Fruit fly (Drosophila melanogaster): ENCODE results near the gene Ugt36E1.
A peak's percentile ranks its signal among the peaks of the same experiment; 100 is the strongest.

Ugt36E1 gene

dm6 chr2L:18839143-18839872 is 12.7 kb downstream of the Ugt36E1 start, which contains the start of gene CG10600 (continued):
- TF ChIP-seq ewg (GFP tag; optimal IDR thresholded peaks at IDR 0.05) (peak; percentile 62), CG2875 (GFP tag; optimal IDR thresholded peaks at IDR 0.05) (peak; percentile 40), pzg (GFP tag; optimal IDR thresholded peaks at IDR 0.05) (peak; percentile 98), bowl (GFP tag; IDR thresholded peaks at IDR 0.05) (no peak), row (GFP tag; IDR thresholded peaks at IDR 0.05) (peak; percentile 55), Mad (GFP tag; optimal IDR thresholded peaks at IDR 0.05) (peak; percentile 90), CG10147 (GFP tag; optimal IDR thresholded peaks at IDR 0.05) (peak; percentile 43), CG12104 (GFP tag; optimal IDR thresholded peaks at IDR 0.05) (peak; percentile 56), zfh1 (GFP tag; IDR thresholded peaks at IDR 0.05) (peak; percentile 78), Doc3 (GFP tag; IDR thresholded peaks at IDR 0.05; ENCODE audit: partially characterized antibody) (peak; percentile 62), CG11398 (GFP tag; optimal IDR thresholded peaks at IDR 0.05) (peak; percentile 77), ind (GFP tag; optimal IDR thresholded peaks at IDR 0.05) (peak; percentile 86), Nf-YA (GFP tag; IDR thresholded peaks at IDR 0.05) (no peak), CG6654 (GFP tag; optimal IDR thresholded peaks at IDR 0.05) (no peak), jigr1 (GFP tag; IDR thresholded peaks at IDR 0.05) (no peak), CG14710 (tag; optimal IDR thresholded peaks at IDR 0.05) (peak; percentile 94), cas (GFP tag; IDR thresholded peaks at IDR 0.05) (peak; percentile 54; the same call in 1 of the 2 replicates), ken (GFP tag; IDR thresholded peaks at IDR 0.05) (peak; percentile 74; the same call in 2 of the 3 replicates), ara (GFP tag; IDR thresholded peaks at IDR 0.05) (peak; percentile 47), MBD-R2 (GFP tag; IDR thresholded peaks at IDR 0.05) (peak; percentile 86), D19B (GFP tag; optimal IDR thresholded peaks at IDR 0.05) (peak; percentile 45), dysf (GFP tag; IDR thresholded peaks at IDR 0.05) (peak; percentile 77), ato (GFP tag; IDR thresholded peaks at IDR 0.05; ENCODE audit: partially characterized antibody) (peak; percentile 90), Side (GFP tag; optimal IDR thresholded peaks at IDR 0.05) (peak; percentile 90), psq (GFP tag; optimal IDR thresholded peaks at IDR 0.05) (peak; percentile 69), sens-2 (GFP tag; IDR thresholded peaks at IDR 0.05) (no peak), Med (GFP tag) (peak; percentile 98), Hmx (GFP tag; optimal IDR thresholded peaks at IDR 0.05) (peak; percentile 53), chif (GFP tag; optimal IDR thresholded peaks at IDR 0.05) (peak; percentile 79 to 83), CG14965 (GFP tag; optimal IDR thresholded peaks at IDR 0.05; ENCODE audit: borderline replicate concordance) (peak; percentile 31), CG9727 (GFP tag; optimal IDR thresholded peaks at IDR 0.05) (peak; percentile 48), Rfx (GFP tag; IDR thresholded peaks at IDR 0.05) (peak; percentile 90), CG6854 (GFP tag; optimal IDR thresholded peaks at IDR 0.05) (no peak), sens (GFP tag) (peak; percentile 93), Dll (GFP tag; IDR thresholded peaks at IDR 0.05; ENCODE audit: partially characterized antibody) (peak; percentile 76), CG17829 (tag; optimal IDR thresholded peaks at IDR 0.05) (peak; percentile 80), CG12299 (tag; optimal IDR thresholded peaks at IDR 0.05) (peak; percentile 65), CG10565 (GFP tag; optimal IDR thresholded peaks at IDR 0.05) (no peak), Camta (GFP tag; optimal IDR thresholded peaks at IDR 0.05) (peak; percentile 85), z (GFP tag; IDR thresholded peaks at IDR 0.05) (no peak), CG17328 (GFP tag; IDR thresholded peaks at IDR 0.05) (peak; percentile 68), trh (GFP tag; optimal IDR thresholded peaks at IDR 0.05) (peak; percentile 56), cad (GFP tag; optimal IDR thresholded peaks at IDR 0.05) (no peak), Hr3 (GFP tag; optimal IDR thresholded peaks at IDR 0.05) (peak; percentile 81), CG4424 (GFP tag; optimal IDR thresholded peaks at IDR 0.05) (peak; percentile 79), CG9932 (GFP tag; IDR thresholded peaks at IDR 0.05) (peak; percentile 89), ems (GFP tag; optimal IDR thresholded peaks at IDR 0.05) (peak; percentile 86), jumu (GFP tag; optimal IDR thresholded peaks at IDR 0.05) (peak; percentile 92), CG9876 (GFP tag; optimal IDR thresholded peaks at IDR 0.05) (peak; percentile 85), lilli (GFP tag; optimal IDR thresholded peaks at IDR 0.05) (peak; percentile 89)
